Fruit fly (Drosophila melanogaster) whole organism, prepupa: Measurements from ENCODE around the gene Hn.

Experiments used
- Blimp-1 ChIP-seq: fragments of 200-800 bp; sonication (Bioruptor generic); optimal IDR thresholded peaks from 3 replicates; lab custom pipeline; 2017; ENCODE audit warnings: missing biosample characterization, missing genetic modification characterization, mild to moderate bottlenecking, moderate library complexity, missing genetic modification reagents
- CG10631 ChIP-seq: fragments of 200-800 bp; sonication (Bioruptor generic); optimal IDR thresholded peaks from 2 replicates; lab custom pipeline; 2016; ENCODE audit warnings: missing biosample characterization, missing genetic modification characterization
- CG10669 ChIP-seq: fragments of 200-800 bp; sonication (Bioruptor generic); optimal IDR thresholded peaks from 3 replicates; lab custom pipeline; 2018; ENCODE audit warnings: missing biosample characterization, mild to moderate bottlenecking, missing genetic modification characterization, moderate library complexity
- CG11762 ChIP-seq: fragments of 200-800 bp; sonication (Bioruptor generic); optimal IDR thresholded peaks from 3 replicates; lab custom pipeline; 2016; ENCODE audit warnings: missing biosample characterization, missing genetic modification characterization; ENCODE audit not compliant: insufficient read depth
- CG11902 ChIP-seq: fragments of 200-800 bp; sonication (Bioruptor generic); optimal IDR thresholded peaks from 3 replicates; lab custom pipeline; 2016; ENCODE audit warnings: missing biosample characterization, missing genetic modification characterization
- CG15336 ChIP-seq: fragments of 200-800 bp; sonication (Bioruptor generic); IDR thresholded peaks from 2 replicates; pipeline ENCODE4 v1.3.6; 2022; ENCODE audit warnings: missing biosample characterization, missing genetic modification characterization
- CG1621 ChIP-seq: fragments of 200-800 bp; sonication (Bioruptor generic); optimal IDR thresholded peaks from 3 replicates; lab custom pipeline; 2018; ENCODE audit warnings: missing biosample characterization, mild to moderate bottlenecking, missing genetic modification characterization
- CG3032 ChIP-seq: fragments of 200-800 bp; optimal IDR thresholded peaks from 2 replicates; lab custom pipeline; 2019; ENCODE audit warnings: missing biosample characterization, mild to moderate bottlenecking, missing genetic modification characterization, moderate library complexity
- CG32006 ChIP-seq: fragments of 200-800 bp; sonication (Bioruptor generic); optimal IDR thresholded peaks from 3 replicates; lab custom pipeline; 2017; ENCODE audit warnings: missing biosample characterization, mild to moderate bottlenecking, missing genetic modification characterization
- CG34406 ChIP-seq: fragments of 200-800 bp; sonication (Bioruptor generic); optimal IDR thresholded peaks from 3 replicates; lab custom pipeline; 2016; ENCODE audit warnings: missing biosample characterization, missing genetic modification characterization
- CG6163 ChIP-seq: fragments of 200-800 bp; sonication (Bioruptor generic); IDR thresholded peaks from 3 replicates; pipeline ENCODE4 v1.3.6; 2022; ENCODE audit warnings: missing biosample characterization, missing genetic modification characterization
- CG6792 ChIP-seq: fragments of 200-800 bp; sonication (Bioruptor generic); optimal IDR thresholded peaks from 3 replicates; lab custom pipeline; 2016; ENCODE audit warnings: missing biosample characterization, missing genetic modification characterization
- CG6808 ChIP-seq: fragments of 200-800 bp; sonication (Bioruptor generic); optimal IDR thresholded peaks from 3 replicates; lab custom pipeline; 2017; ENCODE audit warnings: missing biosample characterization, missing genetic modification characterization, mild to moderate bottlenecking, moderate library complexity, missing genetic modification reagents
- Eip75B ChIP-seq: fragments of 200-800 bp; sonication (Bioruptor generic); optimal IDR thresholded peaks from 3 replicates; lab custom pipeline; 2016; ENCODE audit warnings: missing biosample characterization, missing genetic modification characterization
- Eip78C ChIP-seq: fragments of 200-800 bp; sonication (Bioruptor generic); peaks from one replicate; lab custom pipeline; 2016; ENCODE audit warnings: missing biosample characterization, missing genetic modification characterization
- Eip93F ChIP-seq: fragments of 200-800 bp; sonication (Bioruptor generic); optimal IDR thresholded peaks from 2 replicates; lab custom pipeline; 2016; ENCODE audit warnings: missing biosample characterization, mild to moderate bottlenecking, missing genetic modification characterization
- Ets21C ChIP-seq: fragments of 200-800 bp; sonication (Bioruptor generic); optimal IDR thresholded peaks from 3 replicates; lab custom pipeline; 2016; ENCODE audit warnings: missing biosample characterization, missing genetic modification characterization
- Ets96B ChIP-seq: fragments of 200-800 bp; optimal IDR thresholded peaks from 2 replicates; lab custom pipeline; 2019; ENCODE audit warnings: missing biosample characterization, mild to moderate bottlenecking, missing genetic modification characterization, moderate library complexity
- Gug ChIP-seq: fragments of 200-800 bp; sonication (Bioruptor generic); IDR thresholded peaks from 2 replicates; pipeline ENCODE4 v1.3.6; 2022; ENCODE audit warnings: missing biosample characterization, missing genetic modification characterization
- Hr38 ChIP-seq: sonication (Bioruptor generic); optimal IDR thresholded peaks from 2 replicates; lab custom pipeline; 2016; ENCODE audit warnings: missing biosample characterization, missing genetic modification characterization
- Hr39 ChIP-seq: fragments of 200-800 bp; sonication (Bioruptor generic); optimal IDR thresholded peaks from 2 replicates; lab custom pipeline; 2016; ENCODE audit warnings: missing biosample characterization, missing genetic modification characterization
- Hr4 ChIP-seq: fragments of 200-800 bp; sonication (Bioruptor generic); optimal IDR thresholded peaks from 3 replicates; lab custom pipeline; 2016; ENCODE audit warnings: missing biosample characterization, missing genetic modification characterization
- OdsH ChIP-seq: fragments of 200-800 bp; sonication (Bioruptor generic); optimal IDR thresholded peaks from 3 replicates; lab custom pipeline; 2016; ENCODE audit warnings: missing biosample characterization, missing genetic modification characterization
- Smox ChIP-seq: fragments of 200-800 bp; sonication (Bioruptor generic); optimal IDR thresholded peaks from 3 replicates; lab custom pipeline; 2016; ENCODE audit warnings: missing biosample characterization, missing genetic modification characterization
- Sox14 ChIP-seq: fragments of 200-800 bp; sonication (Bioruptor generic); optimal IDR thresholded peaks from 3 replicates; lab custom pipeline; 2016; ENCODE audit warnings: missing biosample characterization, missing genetic modification characterization
- Sox15 ChIP-seq: fragments of 200-800 bp; sonication (Bioruptor generic); optimal IDR thresholded peaks from 3 replicates; lab custom pipeline; 2016; ENCODE audit warnings: missing biosample characterization, missing genetic modification characterization
- cyc ChIP-seq: fragments of 200-800 bp; sonication (Bioruptor generic); optimal IDR thresholded peaks from 3 replicates; lab custom pipeline; 2016; ENCODE audit warnings: missing biosample characterization, missing genetic modification characterization
- dsx ChIP-seq: fragments of 200-800 bp; optimal IDR thresholded peaks from 3 replicates; lab custom pipeline; 2019; ENCODE audit warnings: missing biosample characterization, mild to moderate bottlenecking, missing genetic modification characterization, moderate library complexity; ENCODE audit not compliant: poor library complexity, severe bottlenecking
- eg ChIP-seq: fragments of 200-800 bp; sonication (Bioruptor generic); IDR thresholded peaks from 3 replicates; pipeline ENCODE4 v1.3.6; 2022; ENCODE audit warnings: missing biosample characterization, missing genetic modification characterization
- esn ChIP-seq: fragments of 200-800 bp; sonication (Bioruptor generic); optimal IDR thresholded peaks from 2 replicates; lab custom pipeline; 2016; ENCODE audit warnings: missing biosample characterization, mild to moderate bottlenecking, missing genetic modification characterization, moderate library complexity
- fd59A ChIP-seq: fragments of 200-800 bp; sonication (Bioruptor generic); optimal IDR thresholded peaks from 2 replicates; lab custom pipeline; 2017; ENCODE audit warnings: missing biosample characterization, mild to moderate bottlenecking, missing genetic modification characterization, missing genetic modification reagents
- fd85E ChIP-seq: fragments of 200-800 bp; sonication (Bioruptor generic); optimal IDR thresholded peaks from 3 replicates; lab custom pipeline; 2016; ENCODE audit warnings: missing biosample characterization, missing genetic modification characterization
- lz ChIP-seq: fragments of 200-800 bp; sonication (Bioruptor generic); optimal IDR thresholded peaks from 3 replicates; lab custom pipeline; 2016; ENCODE audit warnings: missing biosample characterization, missing genetic modification characterization
- net ChIP-seq: fragments of 200-800 bp; sonication (Bioruptor generic); optimal IDR thresholded peaks from 3 replicates; lab custom pipeline; 2016; ENCODE audit warnings: missing biosample characterization, missing genetic modification characterization
- ss ChIP-seq, 2 experiments: fragments of 200-800 bp; sonication (Bioruptor generic); optimal IDR thresholded peaks; 2 replicates in 1 of 2; 3 replicates in 1 of 2; lab custom pipeline; 2017 to 2018; ENCODE audit warnings: mild to moderate bottlenecking in 2 of 2, missing biosample characterization in 2 of 2, missing genetic modification characterization in 2 of 2, moderate library complexity in 1 of 2
- topi ChIP-seq: fragments of 200-800 bp; sonication (Bioruptor generic); optimal IDR thresholded peaks from 3 replicates; lab custom pipeline; 2016; ENCODE audit warnings: missing biosample characterization, missing genetic modification characterization
- vri ChIP-seq: fragments of 200-800 bp; sonication (Bioruptor generic); optimal IDR thresholded peaks from 3 replicates; lab custom pipeline; 2016; ENCODE audit warnings: missing biosample characterization, mild to moderate bottlenecking, missing genetic modification characterization

Hn gene

dm6 chr3L:7726285-7726684 is 34.0 kb upstream of the Hn start, which contains the start of gene CG7457:
TSS of gene CG7457 (minus strand) at chr3L:7726473.
- no peak for TF ChIP-seq eg (GFP tag; lab: Robert Waterston, UW)
- TF ChIP-seq Eip78C (GFP tag; lab: Kevin White, UChicago) = no peak
- TF ChIP-seq CG11762 (GFP tag; lab: Kevin White, UChicago) = no peak
- no peak for TF ChIP-seq CG10669 (GFP tag; lab: Kevin White, UChicago)
- peak; percentile 13 for TF ChIP-seq esn (GFP tag; lab: Kevin White, UChicago)
- TF ChIP-seq Gug (GFP tag; lab: Robert Waterston, UW) = no peak
- no peak for TF ChIP-seq Eip75B (GFP tag; lab: Kevin White, UChicago)
- no peak for TF ChIP-seq Ets21C
- TF ChIP-seq CG1621 (tag; lab: Kevin White, UChicago) = peak; percentile 4
- TF ChIP-seq CG6163 (GFP tag; lab: Robert Waterston, UW) = no peak
- TF ChIP-seq fd85E (GFP tag; lab: Kevin White, UChicago) = no peak
- TF ChIP-seq, all 60 proteins: peak for 2

- TF ChIP-seq OdsH (GFP tag; lab: Kevin White, UChicago) = no peak
- no peak for TF ChIP-seq Sox14 (GFP tag; lab: Kevin White, UChicago)
Observed at dm6 chr3L:7726690-7727089, 33.6 kb upstream of the Hn start.

dm6 chr3L:7732141-7732748 is 28.0 kb upstream of the Hn start, which contains the start of gene CG8492:
TSS of gene CG8492 (minus strand) at chr3L:7732191.
- no peak for TF ChIP-seq Sox15 (GFP tag; lab: Kevin White, UChicago)
- no peak for TF ChIP-seq cyc (GFP tag; lab: Kevin White, UChicago)
- TF ChIP-seq Blimp-1 (GFP tag; lab: Kevin White, UChicago) = no peak
- no peak for TF ChIP-seq Ets96B (tag; lab: Kevin White, UChicago)
- TF ChIP-seq CG11902 = no peak
- no peak for TF ChIP-seq Gug (GFP tag; lab: Robert Waterston, UW)
- TF ChIP-seq dsx (GFP tag; lab: Kevin White, UChicago) = no peak
- no peak for TF ChIP-seq Eip93F (GFP tag; lab: Kevin White, UChicago)
- TF ChIP-seq esn (GFP tag; lab: Kevin White, UChicago) = no peak
- TF ChIP-seq CG10669 (GFP tag; lab: Kevin White, UChicago) = no peak
- no peak for TF ChIP-seq Hr38
- no peak for TF ChIP-seq OdsH (GFP tag; lab: Kevin White, UChicago)
- no peak for TF ChIP-seq net (GFP tag; lab: Kevin White, UChicago)
- TF ChIP-seq vri (GFP tag; lab: Kevin White, UChicago) = no peak

dm6 chr3L:7741953-7742352 is 18.3 kb upstream of the Hn start:
- TF ChIP-seq CG1621 (tag; lab: Kevin White, UChicago) (no peak), Hr39 (GFP tag; lab: Kevin White, UChicago) (no peak), Eip78C (GFP tag; lab: Kevin White, UChicago) (peak; percentile 48), fd59A (GFP tag; lab: Kevin White, UChicago) (no peak), CG3032 (tag; lab: Kevin White, UChicago) (no peak), ss (GFP tag; optimal IDR thresholded peaks at IDR 0.05; lab: Kevin White, UChicago) (no peak), lz (GFP tag; lab: Kevin White, UChicago) (no peak), Sox15 (GFP tag; lab: Kevin White, UChicago) (no peak), CG11762 (GFP tag; lab: Kevin White, UChicago) (no peak)

dm6 chr3L:7742941-7743340 is 17.3 kb upstream of the Hn start, which contains the start of gene Snmp2:
TSS of gene Snmp2 (minus strand) at chr3L:7743041.
- TF ChIP-seq CG10631 (GFP tag; lab: Kevin White, UChicago) (no peak), Ets21C (no peak), Hr4 (GFP tag; lab: Kevin White, UChicago) (no peak), Hr39 (GFP tag; lab: Kevin White, UChicago) (no peak), CG6792 (GFP tag; lab: Kevin White, UChicago) (no peak), CG32006 (GFP tag; lab: Kevin White, UChicago) (no peak), net (GFP tag; lab: Kevin White, UChicago) (no peak), CG6808 (GFP tag; lab: Kevin White, UChicago) (no peak), CG10669 (GFP tag; lab: Kevin White, UChicago) (no peak), CG15336 (GFP tag; lab: Robert Waterston, UW) (no peak), Smox (no peak), CG1621 (tag; lab: Kevin White, UChicago) (no peak), topi (GFP tag; lab: Kevin White, UChicago) (no peak), cyc (GFP tag; lab: Kevin White, UChicago) (no peak), Sox15 (GFP tag; lab: Kevin White, UChicago) (no peak), CG34406 (GFP tag; lab: Kevin White, UChicago) (no peak), Blimp-1 (GFP tag; lab: Kevin White, UChicago) (no peak), Eip78C (GFP tag; lab: Kevin White, UChicago) (no peak), CG11762 (GFP tag; lab: Kevin White, UChicago) (no peak)
